Worm (Caenorhabditis elegans): ENCODE measurements around the gene rme-1.

DNA sequence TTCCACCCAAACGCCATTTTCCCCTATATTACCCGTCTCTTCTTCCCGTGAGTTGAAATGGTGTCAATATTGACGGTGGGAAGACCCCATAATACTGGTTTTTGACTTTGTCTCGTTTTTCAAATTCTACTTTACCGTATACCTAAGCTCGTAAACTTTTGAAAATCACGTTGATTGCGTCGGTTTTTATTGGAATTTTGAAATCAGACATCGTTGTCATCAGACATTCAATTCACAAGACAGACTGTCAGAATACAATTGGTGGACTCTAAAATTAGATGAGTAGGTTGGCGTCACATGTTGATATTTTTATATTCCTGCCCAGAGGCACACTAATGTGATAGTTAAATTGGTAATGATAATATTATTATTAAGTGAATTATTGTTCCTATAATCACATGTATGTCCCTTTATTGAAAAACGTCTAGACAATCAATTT, 23.2 kb downstream of the rme-1 start:
- TF ChIP-seq dao-5 (tag; optimal IDR thresholded peaks at IDR 0.05) (no peak), him-1 (tag; optimal IDR thresholded peaks at IDR 0.05) (no peak), W03F9.2 (tag; optimal IDR thresholded peaks at IDR 0.05) (no peak)
